Fruit fly (Drosophila melanogaster): Measurements from ENCODE around the gene Wdr24.

Wdr24 gene

dm6 chr3R:29771645-29772089 is 26.8 kb upstream of the Wdr24 start (continued):
- TF ChIP-seq ATbp (GFP tag; optimal IDR thresholded peaks at IDR 0.05), result peak; percentile 65
- TF ChIP-seq grn (GFP tag; optimal IDR thresholded peaks at IDR 0.05), result peak; percentile 86
- no peak for TF ChIP-seq hkb (optimal IDR thresholded peaks at IDR 0.05)
- TF ChIP-seq hkb (GFP tag; IDR thresholded peaks at IDR 0.05), result 0 out of 2 replicates have a peak, but pooled peaks have one; percentile 18
- peak; percentile 99 for TF ChIP-seq kay (GFP tag; optimal IDR thresholded peaks at IDR 0.05)
- TF ChIP-seq toy (GFP tag; IDR thresholded peaks at IDR 0.05), result no peak
- TF ChIP-seq Gug (GFP tag; IDR thresholded peaks at IDR 0.05), result no peak
- peak; percentile 59 for TF ChIP-seq HLHmδ (GFP tag; optimal IDR thresholded peaks at IDR 0.05)
- TF ChIP-seq CG10274 (GFP tag; optimal IDR thresholded peaks at IDR 0.05), result no peak
- TF ChIP-seq CoRest (tag; optimal IDR thresholded peaks at IDR 0.05), result no peak
- no peak for TF ChIP-seq CG30403 (GFP tag; optimal IDR thresholded peaks at IDR 0.05)
- TF ChIP-seq vvl (GFP tag; IDR thresholded peaks at IDR 0.05), result peak; percentile 52; the same call in 1 of the 2 replicates
- TF ChIP-seq kni (GFP tag; optimal IDR thresholded peaks at IDR 0.05), result peak; percentile 76
- peak; percentile 69; the same call in 1 of the 2 replicates for TF ChIP-seq amos (GFP tag; IDR thresholded peaks at IDR 0.05; ENCODE audit: partially characterized antibody)
- no peak for TF ChIP-seq stwl (tag; optimal IDR thresholded peaks at IDR 0.05)
- TF ChIP-seq Side (GFP tag; optimal IDR thresholded peaks at IDR 0.05), result no peak
- peak; percentile 6; the same call in 2 of the 3 replicates for TF ChIP-seq CG6791 (GFP tag; IDR thresholded peaks at IDR 0.05; ENCODE audit: partially characterized antibody)
- TF ChIP-seq Blimp-1 (GFP tag; optimal IDR thresholded peaks at IDR 0.05), result no peak
- TF ChIP-seq Fer3 (tag; optimal IDR thresholded peaks at IDR 0.05), result no peak
- no peak for TF ChIP-seq sisA (GFP tag; IDR thresholded peaks at IDR 0.05)
- no peak for TF ChIP-seq CG31388 (GFP tag; optimal IDR thresholded peaks at IDR 0.05)
- TF ChIP-seq trh (GFP tag; optimal IDR thresholded peaks at IDR 0.05), result no peak
- peak; percentile 27; the same call in 1 of the 2 replicates for TF ChIP-seq CG4360 (GFP tag; IDR thresholded peaks at IDR 0.05)
- TF ChIP-seq Atf-2 (GFP tag; optimal IDR thresholded peaks at IDR 0.05), result no peak
- peak; percentile 46 for TF ChIP-seq her (GFP tag; optimal IDR thresholded peaks at IDR 0.05)
- TF ChIP-seq CG34224 (GFP tag; IDR thresholded peaks at IDR 0.05; ENCODE audit: partially characterized antibody), result peak; percentile 87
- peak; percentile 69 for TF ChIP-seq CG13894 (tag; optimal IDR thresholded peaks at IDR 0.05)
- TF ChIP-seq CG11456 (GFP tag; IDR thresholded peaks at IDR 0.05), result no peak
- peak; percentile 95 for TF ChIP-seq sd (tag; optimal IDR thresholded peaks at IDR 0.05)
- no peak for TF ChIP-seq CG10462 (GFP tag; optimal IDR thresholded peaks at IDR 0.05)
- TF ChIP-seq so (GFP tag; IDR thresholded peaks at IDR 0.05), result peak; percentile 51; the same call in 1 of the 3 replicates
- TF ChIP-seq unc-4 (GFP tag; IDR thresholded peaks at IDR 0.05; ENCODE audit: partially characterized antibody), result peak; percentile 30; the same call in 1 of the 2 replicates
- TF ChIP-seq CG3163 (GFP tag; optimal IDR thresholded peaks at IDR 0.05), result peak; percentile 45
- TF ChIP-seq dimm (GFP tag; IDR thresholded peaks at IDR 0.05), result no peak
- peak; percentile 67 for TF ChIP-seq CG4707 (GFP tag; optimal IDR thresholded peaks at IDR 0.05)
- TF ChIP-seq Scr (GFP tag; IDR thresholded peaks at IDR 0.05; ENCODE audit: partially characterized antibody), result peak; percentile 55
- TF ChIP-seq ci (GFP tag; IDR thresholded peaks at IDR 0.05), result peak; percentile 61; the same call in 2 of the 3 replicates
- TF ChIP-seq crol (GFP tag; IDR thresholded peaks at IDR 0.05), result peak; percentile 96
- peak; percentile 51; the same call in 1 of the 2 replicates for TF ChIP-seq chm (GFP tag; IDR thresholded peaks at IDR 0.05)
- TF ChIP-seq CG12155 (GFP tag; optimal IDR thresholded peaks at IDR 0.05), result no peak
- TF ChIP-seq rib (GFP tag; IDR thresholded peaks at IDR 0.05), result 0 out of 2 replicates have a peak, but pooled peaks have one; percentile 33
- TF ChIP-seq Gsc (GFP tag; IDR thresholded peaks at IDR 0.05), result no peak
- TF ChIP-seq seq (GFP tag; IDR thresholded peaks at IDR 0.05), result no peak
- TF ChIP-seq CG17829 (tag; optimal IDR thresholded peaks at IDR 0.05), result no peak
- no peak for TF ChIP-seq jigr1 (GFP tag; IDR thresholded peaks at IDR 0.05)
- TF ChIP-seq nerfin-1 (tag; optimal IDR thresholded peaks at IDR 0.05), result peak; percentile 74
- TF ChIP-seq gfzf (GFP tag; optimal IDR thresholded peaks at IDR 0.05), result no peak
- TF ChIP-seq lilli (GFP tag; optimal IDR thresholded peaks at IDR 0.05), result no peak
- peak; percentile 62; the same call in 1 of the 2 replicates for TF ChIP-seq tna (GFP tag; IDR thresholded peaks at IDR 0.05; ENCODE audit: partially characterized antibody)
- TF ChIP-seq jing (GFP tag; optimal IDR thresholded peaks at IDR 0.05), result no peak
